Fruit fly (Drosophila melanogaster) whole organism, pupa: ENCODE data around the gene Or71a.

Source experiments
- CG10348 ChIP-seq: fragments of 200-800 bp; sonication (Bioruptor generic); IDR thresholded peaks from 2 replicates; pipeline ENCODE4 v1.3.6; 2022; ENCODE audit warnings: missing biosample characterization, missing genetic modification characterization
- CG12605 ChIP-seq: fragments of 200-800 bp; sonication (Bioruptor generic); IDR thresholded peaks from 2 replicates; pipeline ENCODE4 v1.3.6; 2022; ENCODE audit warnings: missing biosample characterization, missing genetic modification characterization
- CG14655 ChIP-seq: fragments of 200-800 bp; sonication (Bioruptor generic); optimal IDR thresholded peaks from 3 replicates; lab custom pipeline; 2017; ENCODE audit warnings: mild to moderate bottlenecking, missing biosample characterization, missing genetic modification reagents, missing genetic modification characterization
- CG17806 ChIP-seq: fragments of 200-800 bp; sonication (Bioruptor generic); optimal IDR thresholded peaks from 2 replicates; lab custom pipeline; 2018; ENCODE audit warnings: missing biosample characterization, mild to moderate bottlenecking, missing genetic modification characterization, moderate library complexity
- CG32121 ChIP-seq: fragments of 200-800 bp; sonication (Bioruptor generic); IDR thresholded peaks from 2 replicates; pipeline ENCODE4 v1.3.6; 2022; ENCODE audit warnings: missing biosample characterization, missing genetic modification characterization
- CG8159 ChIP-seq: fragments of 200-800 bp; sonication (Bioruptor generic); optimal IDR thresholded peaks from 3 replicates; lab custom pipeline; 2018; ENCODE audit warnings: missing biosample characterization, mild to moderate bottlenecking, missing genetic modification characterization, moderate library complexity
- D1 ChIP-seq: fragments of 200-800 bp; sonication (Bioruptor generic); optimal IDR thresholded peaks from 2 replicates; lab custom pipeline; 2018; ENCODE audit warnings: missing biosample characterization, mild to moderate bottlenecking, missing genetic modification characterization, moderate library complexity
- fd96Ca ChIP-seq: fragments of 200-800 bp; sonication (Bioruptor generic); IDR thresholded peaks from 3 replicates; pipeline ENCODE4 v1.3.6; 2022; ENCODE audit warnings: missing biosample characterization, missing genetic modification characterization

dm6 chr3L:15102669-15103309 is 24.5 kb upstream of the Or71a start:
- no peak for TF ChIP-seq CG12605 (GFP tag; lab: Robert Waterston, UW)
- peak; percentile 49 for TF ChIP-seq CG14655 (GFP tag; lab: Kevin White, UChicago)
- TF ChIP-seq CG32121 (GFP tag; lab: Robert Waterston, UW) = no peak
- 0 out of 3 replicates have a peak, but pooled peaks have one; percentile 12 for TF ChIP-seq fd96Ca (GFP tag; lab: Robert Waterston, UW)
- peak; percentile 49 for TF ChIP-seq CG8159 (tag; lab: Kevin White, UChicago)
- no peak for TF ChIP-seq D1
- TF ChIP-seq CG17806 (tag; lab: Kevin White, UChicago) = peak; percentile 31
- no peak for TF ChIP-seq CG10348
